Worm (Caenorhabditis elegans): ENCODE measurements around the gene C50F7.5.

DNA sequence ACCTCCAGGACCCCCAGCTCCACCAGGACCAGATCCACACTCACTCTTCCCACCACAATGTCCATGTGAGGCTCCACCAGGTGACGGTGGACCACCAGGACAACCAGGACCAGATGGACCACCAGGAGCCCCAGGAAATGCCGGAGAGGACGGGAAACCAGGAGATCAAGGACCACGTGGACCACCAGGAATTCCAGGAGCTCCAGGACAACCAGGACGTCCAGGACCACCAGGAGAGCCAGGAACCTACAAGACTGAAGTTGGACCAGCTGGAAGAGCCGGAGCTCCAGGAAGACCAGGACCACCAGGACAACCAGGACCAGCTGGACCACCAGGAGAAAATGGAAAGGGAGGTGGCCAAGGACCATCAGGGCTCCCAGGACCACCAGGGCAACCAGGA, 27.6 kb downstream of the C50F7.5 start:
- TF ChIP-seq lin-39 (tag; optimal IDR thresholded peaks at IDR 0.05) (no peak), unc-130 (GFP tag; optimal IDR thresholded peaks at IDR 0.05) (no peak), zfp-3 (GFP tag; conservative IDR thresholded peaks at IDR 0.05) (no peak), snpc-4 (tag; optimal IDR thresholded peaks at IDR 0.05) (no peak), pha-4 (GFP tag; IDR thresholded peaks at IDR 0.05) (no peak), pha-4 (tag; optimal IDR thresholded peaks at IDR 0.05) (no peak)

All from whole organism, L4 larva.